Fruit fly (Drosophila melanogaster) whole organism, wandering third instar larva: ENCODE data around the gene CG15715.
A peak's percentile ranks its signal among the peaks of the same experiment; 100 is the strongest.

Experiments
- Abd-B ChIP-seq: fragments of >200 bp; optimal IDR thresholded peaks from 2 replicates; lab custom pipeline; 2017; ENCODE audit warnings: missing biosample characterization, missing genetic modification characterization
- CG32264 ChIP-seq: fragments of 200-800 bp; sonication (Bioruptor generic); optimal IDR thresholded peaks from 2 replicates; lab custom pipeline; 2016; ENCODE audit warnings: missing biosample characterization, missing genetic modification characterization
- CG9705 ChIP-seq: fragments of 200-800 bp; sonication (Bioruptor generic); optimal IDR thresholded peaks from 2 replicates; lab custom pipeline; 2018; ENCODE audit warnings: missing biosample characterization, mild to moderate bottlenecking, missing genetic modification characterization
- CrebA ChIP-seq: fragments of 200-800 bp; sonication (Bioruptor generic); optimal IDR thresholded peaks from 2 replicates; lab custom pipeline; 2016; ENCODE audit warnings: missing biosample characterization, mild to moderate bottlenecking, missing genetic modification characterization, borderline replicate concordance
- Dfd ChIP-seq: fragments of >200 bp; optimal IDR thresholded peaks from 2 replicates; lab custom pipeline; 2017; ENCODE audit warnings: missing biosample characterization, missing genetic modification characterization
- Dif ChIP-seq: fragments of 200-275, 200-300 bp; sonication (Bioruptor generic); optimal IDR thresholded peaks from 2 replicates; lab custom pipeline; 2018; ENCODE audit warnings: missing biosample characterization, missing genetic modification characterization; ENCODE audit not compliant: partially characterized antibody
- GATAd ChIP-seq: sonication (Bioruptor generic); optimal IDR thresholded peaks from 2 replicates; lab custom pipeline; 2016; ENCODE audit warnings: missing biosample characterization, missing genetic modification characterization
- HLH106 ChIP-seq: fragments of 200-800 bp; optimal IDR thresholded peaks from 3 replicates; lab custom pipeline; 2019; ENCODE audit warnings: missing biosample characterization, mild to moderate bottlenecking, missing genetic modification characterization, moderate library complexity
- Hnf4 ChIP-seq: fragments of 200-800 bp; sonication (Bioruptor generic); optimal IDR thresholded peaks from 2 replicates; lab custom pipeline; 2016; ENCODE audit warnings: missing biosample characterization, mild to moderate bottlenecking, missing genetic modification characterization
- Hr78 ChIP-seq: fragments of >200 bp; optimal IDR thresholded peaks from 2 replicates; lab custom pipeline; 2017; ENCODE audit warnings: missing biosample characterization, missing genetic modification characterization
- Hr83 ChIP-seq: fragments of 200-300 bp; sonication (Bioruptor generic); optimal IDR thresholded peaks from 2 replicates; lab custom pipeline; 2016; ENCODE audit warnings: missing biosample characterization, mild to moderate bottlenecking, missing genetic modification characterization, moderate library complexity; ENCODE audit not compliant: poor library complexity, severe bottlenecking
- Jra ChIP-seq: sonication (Bioruptor generic); optimal IDR thresholded peaks from 2 replicates; lab custom pipeline; 2016; ENCODE audit warnings: missing biosample characterization, missing genetic modification characterization
- Mio ChIP-seq: sonication (Bioruptor generic); optimal IDR thresholded peaks from 2 replicates; lab custom pipeline; 2016; ENCODE audit warnings: missing biosample characterization, missing genetic modification characterization
- Myc ChIP-seq: fragments of >200 bp; optimal IDR thresholded peaks from 2 replicates; lab custom pipeline; 2017
- N ChIP-seq: fragments of >200 bp; optimal IDR thresholded peaks from 2 replicates; lab custom pipeline; 2018; ENCODE audit warnings: missing biosample characterization, missing external identifiers, missing genetic modification characterization
- OdsH ChIP-seq: fragments of 200-800 bp; sonication (Bioruptor generic); optimal IDR thresholded peaks from 2 replicates; lab custom pipeline; 2016; ENCODE audit warnings: missing biosample characterization, mild to moderate bottlenecking, missing genetic modification characterization
- Rel ChIP-seq, 2 experiments: fragments of 200-800 bp; sonication (Bioruptor generic) in 1 of 2; optimal IDR thresholded peaks; 2 replicates in 1 of 2; 3 replicates in 1 of 2; lab custom pipeline; 2016 to 2019; ENCODE audit warnings: mild to moderate bottlenecking in 2 of 2, missing biosample characterization in 2 of 2, missing genetic modification characterization in 2 of 2, moderate library complexity in 1 of 2
- Sp1 ChIP-seq: fragments of 200-800 bp; sonication (Bioruptor generic); optimal IDR thresholded peaks from 3 replicates; lab custom pipeline; 2019; ENCODE audit warnings: missing biosample characterization, mild to moderate bottlenecking, missing genetic modification characterization, moderate library complexity
- Vsx2 ChIP-seq: fragments of 200-300, 225-300 bp; sonication (Bioruptor generic); optimal IDR thresholded peaks from 2 replicates; lab custom pipeline; 2018; ENCODE audit warnings: missing biosample characterization, missing genetic modification characterization; ENCODE audit not compliant: partially characterized antibody
- br ChIP-seq: fragments of 200-800 bp; sonication (Bioruptor generic); optimal IDR thresholded peaks from 2 replicates; lab custom pipeline; 2016; ENCODE audit warnings: missing biosample characterization, missing genetic modification characterization
- brk ChIP-seq: fragments of 200-800 bp; sonication (Bioruptor generic); optimal IDR thresholded peaks from 2 replicates; lab custom pipeline; 2016; ENCODE audit warnings: missing biosample characterization, mild to moderate bottlenecking, missing genetic modification characterization
- dl ChIP-seq, 2 experiments: fragments of 175-275, 200-275 bp in 1 of 2; fragments of 200-275 bp in 1 of 2; sonication (Bioruptor generic); optimal IDR thresholded peaks; lab custom pipeline; 2018; ENCODE audit warnings: mild to moderate bottlenecking in 2 of 2, missing biosample characterization in 2 of 2, missing genetic modification characterization in 2 of 2, moderate library complexity in 2 of 2; ENCODE audit not compliant: partially characterized antibody in 2 of 2, insufficient read depth in 1 of 2
- dmrt93B ChIP-seq: fragments of 200-800 bp; sonication (Bioruptor generic); optimal IDR thresholded peaks from 2 replicates; lab custom pipeline; 2018; ENCODE audit warnings: missing biosample characterization, mild to moderate bottlenecking, missing genetic modification characterization
- dsf ChIP-seq: sonication (Bioruptor generic); optimal IDR thresholded peaks from 2 replicates; lab custom pipeline; 2016; ENCODE audit warnings: missing biosample characterization, missing genetic modification characterization, borderline replicate concordance
- ey ChIP-seq: fragments of 200-800 bp; sonication (Bioruptor generic); optimal IDR thresholded peaks from 2 replicates; lab custom pipeline; 2016; ENCODE audit warnings: missing biosample characterization, missing genetic modification characterization
- foxo ChIP-seq, 2 experiments: fragments of 200-800 bp; sonication (Bioruptor generic); optimal IDR thresholded peaks; 2 replicates in 1 of 2; 3 replicates in 1 of 2; lab custom pipeline; 2016 to 2017; ENCODE audit warnings: missing biosample characterization in 2 of 2, missing genetic modification characterization in 2 of 2
- fru ChIP-seq: fragments of 200-800 bp; sonication (Bioruptor generic); optimal IDR thresholded peaks from 3 replicates; lab custom pipeline; 2016; ENCODE audit warnings: missing biosample characterization, mild to moderate bottlenecking, missing genetic modification characterization
- h ChIP-seq: fragments of 200-800 bp; sonication (Bioruptor generic); optimal IDR thresholded peaks from 3 replicates; lab custom pipeline; 2016; ENCODE audit warnings: missing biosample characterization, mild to moderate bottlenecking, missing genetic modification characterization
- jim ChIP-seq: fragments of 175-275, 200-325 bp; sonication (Bioruptor generic); optimal IDR thresholded peaks from 2 replicates; lab custom pipeline; 2016; ENCODE audit warnings: missing biosample characterization, mild to moderate bottlenecking, missing genetic modification characterization
- lola ChIP-seq: fragments of >200 bp; optimal IDR thresholded peaks from 2 replicates; lab custom pipeline; 2017; ENCODE audit warnings: missing biosample characterization, missing genetic modification characterization
- pan ChIP-seq: fragments of >200 bp; optimal IDR thresholded peaks from 2 replicates; lab custom pipeline; 2017
- psq ChIP-seq: fragments of 200-800 bp; sonication (Bioruptor generic); optimal IDR thresholded peaks from 3 replicates; lab custom pipeline; 2017; ENCODE audit warnings: missing biosample characterization, mild to moderate bottlenecking, missing genetic modification characterization, moderate library complexity
- rgr ChIP-seq: fragments of 200-800 bp; sonication (Bioruptor generic); optimal IDR thresholded peaks from 3 replicates; lab custom pipeline; 2016; ENCODE audit warnings: missing biosample characterization, mild to moderate bottlenecking, missing genetic modification characterization
- sage ChIP-seq: fragments of 200-800 bp; sonication (Bioruptor generic); optimal IDR thresholded peaks from 2 replicates; lab custom pipeline; 2016; ENCODE audit warnings: missing biosample characterization, mild to moderate bottlenecking, missing genetic modification characterization
- sv ChIP-seq: fragments of 200-800 bp; sonication (Bioruptor generic); optimal IDR thresholded peaks from 3 replicates; lab custom pipeline; 2016; ENCODE audit warnings: missing biosample characterization, missing genetic modification characterization
- tai ChIP-seq: sonication (Bioruptor generic); optimal IDR thresholded peaks from 2 replicates; lab custom pipeline; 2016; ENCODE audit warnings: missing biosample characterization, missing genetic modification characterization
- usp ChIP-seq: fragments of >200 bp; optimal IDR thresholded peaks from 2 replicates; lab custom pipeline; 2017; ENCODE audit warnings: missing biosample characterization, missing genetic modification characterization
- woc ChIP-seq: sonication (Bioruptor generic); optimal IDR thresholded peaks from 2 replicates; lab custom pipeline; 2016; ENCODE audit warnings: missing biosample characterization, mild to moderate bottlenecking, missing genetic modification characterization

Gene CG15715

dm6 chr3L:15843962-15844361 lies 6.7 kb upstream of the CG15715 start, which contains the start of gene meru:
Gene meru, minus strand, starts transcription at chr3L:15844062.
- TF ChIP-seq Vsx2 (GFP tag; lab: Kevin White, UChicago) (no peak), Jra (GFP tag; lab: Kevin White, UChicago) (no peak), dl (GFP tag; optimal IDR thresholded peaks at IDR 0.05; lab: Kevin White, UChicago; ENCODE audit: insufficient read depth in 1 of 2, partially characterized antibody in 2 of 2) (no peak), jim (GFP tag; lab: Kevin White, UChicago) (no peak), ey (no peak), sage (no peak), psq (GFP tag; lab: Kevin White, UChicago) (no peak), brk (GFP tag; lab: Kevin White, UChicago) (no peak), Dif (GFP tag; lab: Kevin White, UChicago) (no peak), br (no peak), CrebA (no peak), Mio (GFP tag; lab: Kevin White, UChicago) (no peak)

dm6 chr3L:15834877-15835555 lies 2.3 kb downstream of the CG15715 start, which contains the start of gene CG18081:
Gene CG18081, minus strand, starts transcription at chr3L:15835388.
- no peak for TF ChIP-seq Dfd (GFP tag; lab: Kevin White, UChicago)
- TF ChIP-seq CG9705 (GFP tag; lab: Kevin White, UChicago), result no peak
- no peak for TF ChIP-seq dl (GFP tag; optimal IDR thresholded peaks at IDR 0.05; lab: Kevin White, UChicago; ENCODE audit: insufficient read depth in 1 of 2, partially characterized antibody in 2 of 2)
- TF ChIP-seq brk (GFP tag; lab: Kevin White, UChicago), result no peak
- no peak for TF ChIP-seq Hnf4
- TF ChIP-seq Sp1 (GFP tag; lab: Kevin White, UChicago), result no peak
- TF ChIP-seq dsf, result no peak
- no peak for TF ChIP-seq GATAd (GFP tag; lab: Kevin White, UChicago)
- TF ChIP-seq, all 38 proteins: peak for 0

dm6 chr3L:15832146-15832545 lies 5.1 kb downstream of the CG15715 start, which contains the start of gene CG12713:
Gene CG12713, plus strand, starts transcription at chr3L:15832464.
- TF ChIP-seq Mio (GFP tag; lab: Kevin White, UChicago) (no peak), fru (no peak), Myc (lab: Kevin White, UChicago) (peak; percentile 91), br (no peak), Hr78 (no peak), psq (GFP tag; lab: Kevin White, UChicago) (no peak), dsf (no peak), jim (GFP tag; lab: Kevin White, UChicago) (no peak), brk (GFP tag; lab: Kevin White, UChicago) (no peak), pan (lab: Kevin White, UChicago) (no peak), ey (no peak), CG9705 (GFP tag; lab: Kevin White, UChicago) (no peak), dmrt93B (GFP tag; lab: Kevin White, UChicago) (no peak), Abd-B (GFP tag; lab: Kevin White, UChicago) (no peak), woc (GFP tag; lab: Kevin White, UChicago) (peak; percentile 44), Rel (GFP tag; optimal IDR thresholded peaks at IDR 0.05; lab: Kevin White, UChicago) (no peak), Rel (tag; optimal IDR thresholded peaks at IDR 0.05; lab: Kevin White, UChicago) (no peak), foxo (GFP tag; optimal IDR thresholded peaks at IDR 0.05; lab: Kevin White, UChicago) (no peak), sv (GFP tag; lab: Kevin White, UChicago) (no peak), Sp1 (GFP tag; lab: Kevin White, UChicago) (no peak), h (GFP tag; lab: Kevin White, UChicago) (peak; percentile 19), Vsx2 (GFP tag; lab: Kevin White, UChicago) (no peak), HLH106 (tag; lab: Kevin White, UChicago) (no peak), CrebA (no peak), Dfd (GFP tag; lab: Kevin White, UChicago) (no peak), Hnf4 (peak; percentile 26), Jra (GFP tag; lab: Kevin White, UChicago) (no peak), Hr83 (GFP tag; lab: Kevin White, UChicago) (no peak), N (GFP tag; lab: Kevin White, UChicago) (no peak), lola (GFP tag; lab: Kevin White, UChicago) (no peak), usp (GFP tag; lab: Kevin White, UChicago) (no peak), CG32264 (GFP tag; lab: Kevin White, UChicago) (no peak), Dif (GFP tag; lab: Kevin White, UChicago) (no peak), sage (no peak), OdsH (GFP tag; lab: Kevin White, UChicago) (no peak), rgr (GFP tag; lab: Kevin White, UChicago) (no peak), dl (GFP tag; optimal IDR thresholded peaks at IDR 0.05; lab: Kevin White, UChicago; ENCODE audit: insufficient read depth in 1 of 2, partially characterized antibody in 2 of 2) (no peak), tai (GFP tag; lab: Kevin White, UChicago) (peak; percentile 21), GATAd (GFP tag; lab: Kevin White, UChicago) (no peak)
